Worm (Caenorhabditis elegans) whole organism, L1 larva: ENCODE data around the gene fdgt-2.

Source experiments
- C16A3.4 ChIP-seq: fragments of 150-350 bp; optimal IDR thresholded peaks from 2 replicates; lab custom pipeline; 2014; ENCODE audit warnings: missing biosample characterization, missing genetic modification characterization
- ceh-82 ChIP-seq, 3 experiments: fragments of 150-350 bp in 1 of 3; sonication (generic microtip) in 2 of 3; optimal IDR thresholded peaks; 2 replicates each; lab custom pipeline; 2014 to 2017; ENCODE audit warnings: missing biosample characterization in 3 of 3, missing genetic modification characterization in 3 of 3
- hpl-2 ChIP-seq: fragments of 150-350 bp; optimal IDR thresholded peaks from 2 replicates; lab custom pipeline; 2014; ENCODE audit warnings: missing biosample characterization, missing genetic modification reagents, missing genetic modification characterization
- irx-1 ChIP-seq: sonication (generic microtip); optimal IDR thresholded peaks from 2 replicates; lab custom pipeline; 2016; ENCODE audit warnings: missing genetic modification characterization, missing compliant biosample characterization
- jun-1 ChIP-seq: fragments of 150-350 bp; optimal IDR thresholded peaks from 2 replicates; lab custom pipeline; 2014; ENCODE audit warnings: missing biosample characterization, missing genetic modification reagents, missing genetic modification characterization
- lin-13 ChIP-seq: fragments of 150-350 bp; optimal IDR thresholded peaks from 2 replicates; lab custom pipeline; 2014; ENCODE audit warnings: missing biosample characterization, missing genetic modification reagents, missing genetic modification characterization
- lsy-2 ChIP-seq, 2 experiments: fragments of 150-350 bp; optimal IDR thresholded peaks; 2 replicates each; lab custom pipeline; 2014; ENCODE audit warnings: missing biosample characterization in 2 of 2, missing genetic modification characterization in 2 of 2
- mdl-1 ChIP-seq, 2 experiments: fragments of 150-350 bp; optimal IDR thresholded peaks; 2 replicates each; lab custom pipeline; 2014 to 2017; ENCODE audit warnings: missing biosample characterization in 2 of 2, missing genetic modification characterization in 2 of 2, inconsistent platforms in 1 of 2
- zag-1 ChIP-seq: fragments of 150-350 bp; optimal IDR thresholded peaks from 2 replicates; lab custom pipeline; 2014; ENCODE audit warnings: missing biosample characterization, missing genetic modification characterization

- TF ChIP-seq lsy-2 (tag; optimal IDR thresholded peaks at IDR 0.05; lab: Kevin White, UChicago) (no peak), ceh-82 (tag; optimal IDR thresholded peaks at IDR 0.05; lab: Kevin White, UChicago) (no peak), mdl-1 (tag; optimal IDR thresholded peaks at IDR 0.05; lab: Kevin White, UChicago) (no peak), hpl-2 (GFP tag; lab: Kevin White, UChicago) (no peak), zag-1 (tag; lab: Kevin White, UChicago) (no peak), irx-1 (tag; lab: Kevin White, UChicago) (no peak), lin-13 (GFP tag; lab: Kevin White, UChicago) (no peak), jun-1 (tag; lab: Kevin White, UChicago) (no peak), C16A3.4 (tag; lab: Kevin White, UChicago) (no peak)
Measured at ce11 chrII:8399064-8399463, 18.4 kb upstream of the fdgt-2 start, which contains the start of gene dod-23.
